Worm (Caenorhabditis elegans): ENCODE data around the gene cng-3.

The cng-3 gene

DNA sequence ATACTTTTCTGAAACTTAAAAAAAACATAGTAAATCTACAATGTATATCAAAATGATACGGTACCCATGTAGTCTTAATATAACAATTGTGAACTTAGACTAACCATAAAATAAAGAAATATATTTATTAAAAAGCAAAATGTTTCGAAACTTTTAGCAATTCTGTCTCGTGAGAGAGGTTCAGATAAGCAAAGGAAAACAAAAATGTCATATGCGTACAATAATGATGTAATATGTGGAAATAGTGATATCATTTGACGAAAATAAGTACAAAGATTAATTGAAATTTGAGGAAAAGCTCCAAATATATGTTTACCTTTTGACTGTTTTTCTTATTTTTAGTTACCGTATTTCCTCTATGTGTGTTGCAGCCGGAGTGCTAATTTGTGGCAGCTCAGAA, 33.3 kb upstream of the cng-3 start:
- TF ChIP-seq Y55F3AM.14 (GFP tag; optimal IDR thresholded peaks at IDR 0.05) (no peak), nhr-25 (tag; optimal IDR thresholded peaks at IDR 0.05) (peak; percentile 0), nhr-129 (tag; optimal IDR thresholded peaks at IDR 0.05) (peak; percentile 91)

- no peak for TF ChIP-seq elt-3 (tag; optimal IDR thresholded peaks at IDR 0.05)
- TF ChIP-seq C34F6.9 (tag; optimal IDR thresholded peaks at IDR 0.05), result peak; percentile 32
- TF ChIP-seq skn-1 (tag; optimal IDR thresholded peaks at IDR 0.05), result no peak
- no peak for TF ChIP-seq nhr-6 (tag; optimal IDR thresholded peaks at IDR 0.05)
- TF ChIP-seq nhr-77 (tag; optimal IDR thresholded peaks at IDR 0.05), result no peak
- TF ChIP-seq lin-13 (GFP tag; optimal IDR thresholded peaks at IDR 0.05), result peak; percentile 11
- peak; percentile 14 to 40 for TF ChIP-seq lsy-2 (tag; optimal IDR thresholded peaks at IDR 0.05)
- TF ChIP-seq nhr-25 (tag; optimal IDR thresholded peaks at IDR 0.05), result peak; percentile 58
- no peak for TF ChIP-seq lin-11 (tag; optimal IDR thresholded peaks at IDR 0.05)
- no peak for TF ChIP-seq aly-2 (tag; optimal IDR thresholded peaks at IDR 0.05)
- TF ChIP-seq ZK546.5 (tag; optimal IDR thresholded peaks at IDR 0.05), result no peak
- no peak for TF ChIP-seq peb-1 (tag; optimal IDR thresholded peaks at IDR 0.05)
- no peak for TF ChIP-seq egl-27 (tag; optimal IDR thresholded peaks at IDR 0.05)
- no peak for TF ChIP-seq unc-39 (tag; optimal IDR thresholded peaks at IDR 0.05)
- no peak for TF ChIP-seq ztf-1 (GFP tag; conservative IDR thresholded peaks at IDR 0.05)
- no peak for TF ChIP-seq nhr-12 (tag; optimal IDR thresholded peaks at IDR 0.05)
- TF ChIP-seq elt-1 (tag; optimal IDR thresholded peaks at IDR 0.05), result no peak
- no peak for TF ChIP-seq ztf-11 (tag; optimal IDR thresholded peaks at IDR 0.05)
- TF ChIP-seq snpc-4 (tag; optimal IDR thresholded peaks at IDR 0.05), result peak; percentile 67
- TF ChIP-seq mdl-1 (tag; optimal IDR thresholded peaks at IDR 0.05), result no peak
- no peak for TF ChIP-seq Y55F3AM.14 (GFP tag; optimal IDR thresholded peaks at IDR 0.05)
- TF ChIP-seq mab-5 (tag; optimal IDR thresholded peaks at IDR 0.05), result no peak
- peak; percentile 61 for TF ChIP-seq sma-3 (GFP tag; optimal IDR thresholded peaks at IDR 0.05)
- TF ChIP-seq alr-1 (tag; optimal IDR thresholded peaks at IDR 0.05), result no peak
- TF ChIP-seq fos-1 (tag; optimal IDR thresholded peaks at IDR 0.05), result peak; percentile 41
- TF ChIP-seq sma-9 (GFP tag; optimal IDR thresholded peaks at IDR 0.05), result peak; percentile 15
- TF ChIP-seq sma-9 (tag; optimal IDR thresholded peaks at IDR 0.05), result no peak
- peak; percentile 56 for TF ChIP-seq nhr-21 (tag; optimal IDR thresholded peaks at IDR 0.05)
- no peak for TF ChIP-seq nhr-23 (tag; optimal IDR thresholded peaks at IDR 0.05)
- TF ChIP-seq gmeb-1 (tag; optimal IDR thresholded peaks at IDR 0.05), result peak; percentile 28
- peak; percentile 57 for TF ChIP-seq crh-2 (tag; optimal IDR thresholded peaks at IDR 0.05)
- no peak for TF ChIP-seq R02D3.7 (tag; optimal IDR thresholded peaks at IDR 0.05)
- peak; percentile 73 for TF ChIP-seq nhr-129 (tag; optimal IDR thresholded peaks at IDR 0.05)
- no peak for TF ChIP-seq ceh-16 (tag; optimal IDR thresholded peaks at IDR 0.05)
- no peak for TF ChIP-seq dmd-4 (tag; optimal IDR thresholded peaks at IDR 0.05)
- no peak for TF ChIP-seq nhr-10 (tag; optimal IDR thresholded peaks at IDR 0.05)
- TF ChIP-seq ama-1 (optimal IDR thresholded peaks at IDR 0.05), result peak; percentile 72
- TF ChIP-seq sem-4 (tag; optimal IDR thresholded peaks at IDR 0.05), result no peak
- TF ChIP-seq mbf-1 (tag; optimal IDR thresholded peaks at IDR 0.05), result no peak
- TF ChIP-seq zag-1 (tag; optimal IDR thresholded peaks at IDR 0.05), result no peak
- peak; percentile 44 for TF ChIP-seq unc-55 (GFP tag; optimal IDR thresholded peaks at IDR 0.05)
- TF ChIP-seq blmp-1 (tag; optimal IDR thresholded peaks at IDR 0.05; ENCODE audit: insufficient read depth), result peak; percentile 94
- peak; percentile 35 for TF ChIP-seq F13H6.1 (tag; optimal IDR thresholded peaks at IDR 0.05)
- TF ChIP-seq nhr-237 (tag; optimal IDR thresholded peaks at IDR 0.05), result no peak
Measured at ce11 chrIV:9513360-9513777, 32.5 kb upstream of the cng-3 start.

DNA sequence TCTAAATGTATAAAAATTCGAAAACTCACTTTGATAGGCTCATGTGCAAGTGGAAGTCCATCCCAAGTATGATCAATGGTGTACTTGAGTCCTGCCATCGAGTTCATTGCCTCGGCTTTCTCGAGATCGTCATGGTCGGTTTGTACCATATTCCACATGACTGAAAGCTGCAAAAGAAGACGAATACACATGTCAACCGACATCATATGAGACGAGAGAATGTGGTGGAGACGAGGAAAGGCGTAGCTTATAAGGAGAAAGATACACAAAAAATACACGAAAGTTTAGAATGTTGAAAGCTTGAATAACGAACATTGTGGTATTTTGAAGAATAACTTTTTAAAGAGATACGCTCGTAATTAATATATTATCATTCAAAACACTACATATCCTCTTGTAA, 32.0 kb upstream of the cng-3 start, which contains the start of gene C33A12.3:
Gene C33A12.3, minus strand, starts transcription at position 167 of the 400 bp plus-strand sequence.
- peak; percentile 13 for TF ChIP-seq nhr-129 (tag; optimal IDR thresholded peaks at IDR 0.05)
- no peak for TF ChIP-seq aly-2 (tag; optimal IDR thresholded peaks at IDR 0.05)
